Worm (Caenorhabditis elegans) whole organism, L4/young adult: Measurements from ENCODE around the gene C49C8.3.

Experiments
- W03F9.2 ChIP-seq: fragments of 150-350 bp; optimal IDR thresholded peaks from 2 replicates; lab custom pipeline; 2014; ENCODE audit warnings: missing biosample characterization, missing genetic modification characterization
- dao-5 ChIP-seq: sonication (generic microtip); optimal IDR thresholded peaks from 2 replicates; lab custom pipeline; 2016; ENCODE audit warnings: missing genotype, missing genetic modification characterization, moderate library complexity, missing compliant biosample characterization
- him-1 ChIP-seq: sonication (generic microtip); optimal IDR thresholded peaks from 2 replicates; lab custom pipeline; 2016; ENCODE audit warnings: missing genotype, missing genetic modification reagents, missing genetic modification characterization, missing compliant biosample characterization

- no peak for TF ChIP-seq him-1 (tag; lab: Kevin White, UChicago)
- TF ChIP-seq dao-5 (tag; lab: Kevin White, UChicago) = no peak
- TF ChIP-seq W03F9.2 (tag; lab: Kevin White, UChicago) = no peak
Measured at ce11 chrIV:8628262-8628661, 16.3 kb upstream of the C49C8.3 start.
